Worm (Caenorhabditis elegans) whole organism, late embryonic: Measurements from ENCODE around the gene C25H3.14.
A peak's percentile ranks its signal among the peaks of the same experiment; 100 is the strongest.

ENCODE experiments used
- C38D4.7 ChIP-seq: fragments of 200-800 bp; sonication (Bioruptor generic); optimal IDR thresholded peaks from 2 replicates; lab custom pipeline; 2018; ENCODE audit warnings: mild to moderate bottlenecking, missing genetic modification characterization, moderate library complexity, missing compliant biosample characterization
- K09A11.1 ChIP-seq: sonication (generic microtip); optimal IDR thresholded peaks from 2 replicates; lab custom pipeline; 2017; ENCODE audit warnings: antibody characterized with exemption, mild to moderate bottlenecking, missing genetic modification characterization, missing compliant biosample characterization; ENCODE audit not compliant: insufficient read depth
- Y22D7AL.16 ChIP-seq: sonication (generic microtip); optimal IDR thresholded peaks from 2 replicates; lab custom pipeline; 2016; ENCODE audit warnings: missing genetic modification characterization, missing compliant biosample characterization
- ahr-1 ChIP-seq: sonication (generic microtip); optimal IDR thresholded peaks from 2 replicates; lab custom pipeline; 2016; ENCODE audit warnings: missing genetic modification characterization, missing compliant biosample characterization
- ama-1 ChIP-seq: fragments of 150-350 bp; optimal IDR thresholded peaks from 2 replicates; lab custom pipeline; 2014
- ceh-18 ChIP-seq: sonication (generic microtip); optimal IDR thresholded peaks from 2 replicates; lab custom pipeline; 2016; ENCODE audit warnings: missing genetic modification characterization, missing compliant biosample characterization
- ceh-19 ChIP-seq: fragments of 200-800 bp; sonication (Bioruptor generic); optimal IDR thresholded peaks from 2 replicates; lab custom pipeline; 2018; ENCODE audit warnings: mild to moderate bottlenecking, missing genetic modification characterization, missing compliant biosample characterization
- ceh-2 ChIP-seq: sonication (generic microtip); optimal IDR thresholded peaks from 2 replicates; lab custom pipeline; 2016; ENCODE audit warnings: missing genotype, missing genetic modification characterization, missing compliant biosample characterization
- ceh-24 ChIP-seq: sonication (generic microtip); optimal IDR thresholded peaks from 2 replicates; lab custom pipeline; 2016; ENCODE audit warnings: mild to moderate bottlenecking, missing genetic modification characterization, missing compliant biosample characterization
- ceh-31 ChIP-seq: sonication (generic microtip); optimal IDR thresholded peaks from 2 replicates; lab custom pipeline; 2016; ENCODE audit warnings: missing genetic modification characterization, missing compliant biosample characterization
- ceh-34 ChIP-seq: sonication (generic microtip); optimal IDR thresholded peaks from 2 replicates; lab custom pipeline; 2016; ENCODE audit warnings: mild to moderate bottlenecking, missing genetic modification characterization, missing compliant biosample characterization
- ceh-48 ChIP-seq: sonication (generic microtip); optimal IDR thresholded peaks from 2 replicates; lab custom pipeline; 2016; ENCODE audit warnings: missing genetic modification characterization, inconsistent platforms, missing compliant biosample characterization
- che-1 ChIP-seq: sonication (generic microtip); optimal IDR thresholded peaks from 2 replicates; lab custom pipeline; 2016; ENCODE audit warnings: mild to moderate bottlenecking, missing genetic modification characterization, missing compliant biosample characterization
- elt-2 ChIP-seq: sonication (generic microtip); optimal IDR thresholded peaks from 2 replicates; lab custom pipeline; 2016; ENCODE audit warnings: missing genetic modification reagents, missing genetic modification characterization, missing compliant biosample characterization
- elt-4 ChIP-seq: sonication (generic microtip); optimal IDR thresholded peaks from 2 replicates; lab custom pipeline; 2016; ENCODE audit warnings: missing genetic modification characterization, missing compliant biosample characterization
- fkh-10 ChIP-seq: fragments of 150-350 bp; optimal IDR thresholded peaks from 2 replicates; lab custom pipeline; 2014; ENCODE audit warnings: missing biosample characterization, missing genetic modification reagents, missing genetic modification characterization
- fkh-6 ChIP-seq: sonication (generic microtip); optimal IDR thresholded peaks from 2 replicates; lab custom pipeline; 2016; ENCODE audit warnings: missing genetic modification characterization, missing compliant biosample characterization
- hlh-30 ChIP-seq: sonication (generic microtip); optimal IDR thresholded peaks from 2 replicates; lab custom pipeline; 2017; ENCODE audit warnings: antibody characterized with exemption, missing genetic modification characterization, missing compliant biosample characterization; ENCODE audit not compliant: insufficient read depth
- hlh-6 ChIP-seq: sonication (generic microtip); optimal IDR thresholded peaks from 2 replicates; lab custom pipeline; 2016; ENCODE audit warnings: missing genotype, missing genetic modification characterization, missing compliant biosample characterization
- mec-3 ChIP-seq: sonication (generic microtip); optimal IDR thresholded peaks from 2 replicates; lab custom pipeline; 2016; ENCODE audit warnings: borderline replicate concordance, missing genetic modification characterization, missing compliant biosample characterization
- nfya-1 ChIP-seq: sonication (generic microtip); optimal IDR thresholded peaks from 2 replicates; lab custom pipeline; 2017; ENCODE audit warnings: missing genetic modification characterization, mild to moderate bottlenecking, missing compliant biosample characterization, antibody characterized with exemption, moderate library complexity
- nhr-232 ChIP-seq: sonication (generic microtip); optimal IDR thresholded peaks from 2 replicates; lab custom pipeline; 2016; ENCODE audit warnings: missing genetic modification characterization, missing compliant biosample characterization
- odd-2 ChIP-seq: sonication (generic microtip); optimal IDR thresholded peaks from 2 replicates; lab custom pipeline; 2017; ENCODE audit warnings: antibody characterized with exemption, mild to moderate bottlenecking, missing genetic modification characterization, missing compliant biosample characterization
- pag-3 ChIP-seq: sonication (generic microtip); optimal IDR thresholded peaks from 2 replicates; lab custom pipeline; 2016; ENCODE audit warnings: missing compliant biosample characterization, missing genetic modification characterization, borderline replicate concordance
- pat-9 ChIP-seq: fragments of 200-800 bp; sonication (Bioruptor generic); optimal IDR thresholded peaks from 2 replicates; lab custom pipeline; 2018; ENCODE audit warnings: mild to moderate bottlenecking, missing genetic modification characterization, moderate library complexity, missing compliant biosample characterization
- pax-1 ChIP-seq: fragments of 150-350 bp; optimal IDR thresholded peaks from 2 replicates; lab custom pipeline; 2014; ENCODE audit warnings: missing biosample characterization, missing genetic modification characterization
- pqm-1 ChIP-seq: sonication (generic microtip); optimal IDR thresholded peaks from 2 replicates; lab custom pipeline; 2016; ENCODE audit warnings: missing genetic modification characterization, missing compliant biosample characterization
- ref-2 ChIP-seq: sonication (generic microtip); optimal IDR thresholded peaks from 2 replicates; lab custom pipeline; 2016; ENCODE audit warnings: missing genetic modification characterization, missing compliant biosample characterization
- rnt-1 ChIP-seq: sonication (generic microtip); optimal IDR thresholded peaks from 2 replicates; lab custom pipeline; 2016; ENCODE audit warnings: missing genetic modification characterization, missing compliant biosample characterization
- sdc-2 ChIP-seq: sonication (generic microtip); optimal IDR thresholded peaks from 2 replicates; lab custom pipeline; 2016; ENCODE audit warnings: missing genotype, missing genetic modification characterization, missing compliant biosample characterization
- tbx-2 ChIP-seq: sonication (generic microtip); optimal IDR thresholded peaks from 2 replicates; lab custom pipeline; 2016; ENCODE audit warnings: missing genetic modification characterization, missing compliant biosample characterization
- tbx-7 ChIP-seq: sonication (generic microtip); optimal IDR thresholded peaks from 2 replicates; lab custom pipeline; 2016; ENCODE audit warnings: missing genotype, missing genetic modification characterization, missing compliant biosample characterization
- ttx-3 ChIP-seq: sonication (generic microtip); optimal IDR thresholded peaks from 2 replicates; lab custom pipeline; 2016; ENCODE audit warnings: missing genetic modification reagents, missing genetic modification characterization, missing compliant biosample characterization
- unc-42 ChIP-seq: sonication (generic microtip); optimal IDR thresholded peaks from 2 replicates; lab custom pipeline; 2016; ENCODE audit warnings: missing genotype, missing genetic modification characterization, missing compliant biosample characterization
- unc-55 ChIP-seq: sonication (generic microtip); optimal IDR thresholded peaks from 2 replicates; lab custom pipeline; 2017; ENCODE audit warnings: missing biosample characterization, missing genetic modification reagents, missing genetic modification characterization

Gene C25H3.14

ce11 chrII:5712126-5712525 lies 17.2 kb downstream of the C25H3.14 start:
- TF ChIP-seq pat-9 (tag; lab: Kevin White, UChicago) (no peak), ama-1 (lab: Kevin White, UChicago) (peak; percentile 80)

ce11 chrII:5714807-5715206 lies 19.9 kb downstream of the C25H3.14 start, which contains the start of the genes tiar-1 and lelo-4:
tiar-1 (minus strand) TSS chrII:5714823.
lelo-4 (plus strand) TSS chrII:5714924.
- TF ChIP-seq ahr-1 (tag; lab: Kevin White, UChicago) (no peak), sdc-2 (no peak), unc-55 (GFP tag; lab: Kevin White, UChicago) (peak; percentile 5), elt-2 (tag; lab: Kevin White, UChicago) (peak; percentile 52), ceh-34 (tag; lab: Kevin White, UChicago) (peak; percentile 50), ceh-31 (peak; percentile 59), ceh-2 (tag; lab: Kevin White, UChicago) (peak; percentile 2), nfya-1 (tag; lab: Kevin White, UChicago) (peak; percentile 50), hlh-30 (no peak)
- TF ChIP-seq, all 69 proteins: peak for 6

- no peak for TF ChIP-seq elt-2 (tag; lab: Kevin White, UChicago)
Observed at ce11 chrII:5715745-5716357, 21.0 kb downstream of the C25H3.14 start, which contains the start of the genes C18A3.10 and C18A3.3. C18A3.10 (minus strand) TSS chrII:5715845. C18A3.3 (plus strand) TSS chrII:5716307.

- TF ChIP-seq ceh-34 (tag; lab: Kevin White, UChicago) (no peak), elt-4 (no peak), sdc-2 (no peak), nhr-232 (tag; lab: Kevin White, UChicago) (no peak), mec-3 (tag; lab: Kevin White, UChicago) (no peak), Y22D7AL.16 (no peak), pat-9 (tag; lab: Kevin White, UChicago) (no peak), hlh-6 (no peak), che-1 (tag; lab: Kevin White, UChicago) (no peak), pax-1 (tag; lab: Kevin White, UChicago) (no peak), unc-55 (GFP tag; lab: Kevin White, UChicago) (no peak), unc-42 (tag; lab: Kevin White, UChicago) (no peak), rnt-1 (no peak), ref-2 (tag; lab: Kevin White, UChicago) (no peak), fkh-10 (GFP tag; lab: Kevin White, UChicago) (no peak), ceh-24 (tag; lab: Kevin White, UChicago) (no peak)
- TF ChIP-seq, all 69 proteins: peak for 0
Observed at ce11 chrII:5717831-5718230, 22.9 kb downstream of the C25H3.14 start, which contains the start of gene zipt-3. zipt-3 (plus strand) TSS chrII:5718131.

ce11 chrII:5719848-5720247 lies 24.9 kb downstream of the C25H3.14 start, which contains the start of gene damt-1:
damt-1 (plus strand) TSS chrII:5720148.
- no peak for TF ChIP-seq tbx-7 (tag; lab: Kevin White, UChicago)
- no peak for TF ChIP-seq ceh-2 (tag; lab: Kevin White, UChicago)
- TF ChIP-seq hlh-6: no peak
- TF ChIP-seq K09A11.1 (tag; lab: Kevin White, UChicago): no peak
- TF ChIP-seq C38D4.7 (GFP tag; lab: Kevin White, UChicago): no peak
- TF ChIP-seq odd-2 (tag; lab: Kevin White, UChicago): no peak
- TF ChIP-seq fkh-6 (tag; lab: Kevin White, UChicago): no peak
- TF ChIP-seq ceh-31: no peak
- no peak for TF ChIP-seq pag-3 (tag; lab: Kevin White, UChicago)

ce11 chrII:5725094-5725493 lies 30.2 kb downstream of the C25H3.14 start:
- TF ChIP-seq nfya-1 (tag; lab: Kevin White, UChicago) (peak; percentile 36), unc-42 (tag; lab: Kevin White, UChicago) (peak; percentile 81), ttx-3 (tag; lab: Kevin White, UChicago) (no peak), tbx-2 (tag; lab: Kevin White, UChicago) (peak; percentile 29), ceh-18 (tag; lab: Kevin White, UChicago) (peak; percentile 22), ahr-1 (tag; lab: Kevin White, UChicago) (no peak), pqm-1 (tag; lab: Kevin White, UChicago) (no peak), ceh-48 (peak; percentile 76), ceh-19 (GFP tag; lab: Kevin White, UChicago) (peak; percentile 31), ceh-31 (peak; percentile 78)
